Worm (Caenorhabditis elegans) whole organism, L2 larva: Measurements from ENCODE around the gene F23B12.1.

Source experiments
- Y55F3AM.14 ChIP-seq: fragments of 200-800 bp; sonication (Bioruptor generic); optimal IDR thresholded peaks from 2 replicates; lab custom pipeline; 2018; ENCODE audit warnings: mild to moderate bottlenecking, missing genetic modification characterization, missing compliant biosample characterization
- ceh-82 ChIP-seq: fragments of 150-350 bp; optimal IDR thresholded peaks from 2 replicates; lab custom pipeline; 2014; ENCODE audit warnings: missing biosample characterization, missing genetic modification characterization
- elt-3 ChIP-seq: sonication (generic microtip); optimal IDR thresholded peaks from 2 replicates; lab custom pipeline; 2017; ENCODE audit warnings: missing biosample characterization, missing genetic modification characterization
- lin-39 ChIP-seq: fragments of 150-350 bp; optimal IDR thresholded peaks from 2 replicates; lab custom pipeline; 2014; ENCODE audit warnings: missing biosample characterization, missing genetic modification reagents, missing genetic modification characterization
- nhr-10 ChIP-seq: sonication (generic microtip); optimal IDR thresholded peaks from 2 replicates; lab custom pipeline; 2017; ENCODE audit warnings: missing biosample characterization, missing genetic modification characterization
- nhr-237 ChIP-seq: fragments of 150-350 bp; optimal IDR thresholded peaks from 2 replicates; lab custom pipeline; 2014; ENCODE audit warnings: missing biosample characterization, missing genetic modification characterization
- skn-1 ChIP-seq: sonication (generic microtip); optimal IDR thresholded peaks from 2 replicates; lab custom pipeline; 2017; ENCODE audit warnings: missing biosample characterization, missing genetic modification characterization

ce11 chrV:14440841-14441240, 11.9 kb downstream of the F23B12.1 start, which contains the start of gene F23B12.4:
- TF ChIP-seq lin-39 (tag; lab: Kevin White, UChicago) = no peak
- no peak for TF ChIP-seq ceh-82
- no peak for TF ChIP-seq nhr-237 (tag; lab: Kevin White, UChicago)
- no peak for TF ChIP-seq nhr-10 (tag; lab: Kevin White, UChicago)
- TF ChIP-seq elt-3 (tag; lab: Kevin White, UChicago) = no peak
- TF ChIP-seq Y55F3AM.14 (GFP tag; lab: Kevin White, UChicago) = no peak
- TF ChIP-seq skn-1 (tag; lab: Kevin White, UChicago) = no peak
